Worm (Caenorhabditis elegans) whole organism, L1 larva: ENCODE results near the gene cwn-2.

Experiments used
- aha-1 ChIP-seq: fragments of 150-350 bp; optimal IDR thresholded peaks from 2 replicates; lab custom pipeline; 2014; ENCODE audit warnings: missing biosample characterization, missing genetic modification characterization
- alr-1 ChIP-seq: fragments of 200-800 bp; sonication (Bioruptor generic); optimal IDR thresholded peaks from 2 replicates; lab custom pipeline; 2018; ENCODE audit warnings: borderline replicate concordance, mild to moderate bottlenecking, missing genetic modification characterization, missing compliant biosample characterization
- blmp-1 ChIP-seq: fragments of 150-350 bp; optimal IDR thresholded peaks from 2 replicates; lab custom pipeline; 2014; ENCODE audit warnings: missing biosample characterization, missing genetic modification characterization
- ceh-63 ChIP-seq: fragments of 200-800 bp; sonication (Bioruptor generic); optimal IDR thresholded peaks from 2 replicates; lab custom pipeline; 2018; ENCODE audit warnings: mild to moderate bottlenecking, missing genetic modification characterization, missing compliant biosample characterization
- ceh-88 ChIP-seq: fragments of 200-800 bp; sonication (Bioruptor generic); IDR thresholded peaks from 2 replicates; pipeline ENCODE4 v1.3.6; 2022; ENCODE audit warnings: missing genetic modification characterization, missing compliant biosample characterization
- ces-1 ChIP-seq: fragments of 150-350 bp; optimal IDR thresholded peaks from 2 replicates; lab custom pipeline; 2014; ENCODE audit warnings: missing biosample characterization, missing genetic modification reagents, missing genetic modification characterization
- dsc-1 ChIP-seq: sonication (generic microtip); optimal IDR thresholded peaks from 2 replicates; lab custom pipeline; 2016; ENCODE audit warnings: mild to moderate bottlenecking, missing genetic modification characterization, missing compliant biosample characterization
- hlh-4 ChIP-seq: sonication (generic microtip); optimal IDR thresholded peaks from 2 replicates; lab custom pipeline; 2016; ENCODE audit warnings: mild to moderate bottlenecking, missing genetic modification characterization, missing compliant biosample characterization
- hpl-2 ChIP-seq: fragments of 150-350 bp; optimal IDR thresholded peaks from 2 replicates; lab custom pipeline; 2014; ENCODE audit warnings: missing biosample characterization, missing genetic modification reagents, missing genetic modification characterization
- isw-1 ChIP-seq: fragments of 200-800 bp; sonication (Bioruptor generic); IDR thresholded peaks from 2 replicates; pipeline ENCODE4 v1.3.6; 2022; ENCODE audit warnings: missing genetic modification characterization, missing compliant biosample characterization
- jun-1 ChIP-seq: fragments of 150-350 bp; optimal IDR thresholded peaks from 2 replicates; lab custom pipeline; 2014; ENCODE audit warnings: missing biosample characterization, missing genetic modification reagents, missing genetic modification characterization
- lin-35 ChIP-seq, 2 experiments: fragments of 150-350 bp; optimal IDR thresholded peaks; 2 replicates each; lab custom pipeline; 2014; ENCODE audit warnings: missing biosample characterization in 2 of 2, missing genetic modification characterization in 2 of 2, missing genetic modification reagents in 2 of 2
- mef-2 ChIP-seq: fragments of 150-350 bp; optimal IDR thresholded peaks from 2 replicates; lab custom pipeline; 2014; ENCODE audit warnings: missing biosample characterization, missing genetic modification characterization
- nhr-28 ChIP-seq: fragments of 150-350 bp; optimal IDR thresholded peaks from 2 replicates; lab custom pipeline; 2014; ENCODE audit warnings: missing biosample characterization, missing genetic modification characterization
- nhr-47 ChIP-seq: sonication (generic microtip); optimal IDR thresholded peaks from 2 replicates; lab custom pipeline; 2016; ENCODE audit warnings: mild to moderate bottlenecking, missing genetic modification characterization, moderate library complexity, missing compliant biosample characterization
- nhr-71 ChIP-seq: sonication (generic microtip); optimal IDR thresholded peaks from 2 replicates; lab custom pipeline; 2016; ENCODE audit warnings: mild to moderate bottlenecking, missing genetic modification characterization, moderate library complexity, missing compliant biosample characterization
- nhr-76 ChIP-seq: sonication (generic microtip); optimal IDR thresholded peaks from 2 replicates; lab custom pipeline; 2017; ENCODE audit warnings: missing biosample characterization, missing genetic modification characterization
- nhr-77 ChIP-seq: fragments of 150-350 bp; optimal IDR thresholded peaks from 2 replicates; lab custom pipeline; 2014; ENCODE audit warnings: missing biosample characterization, missing genetic modification characterization
- pag-3 ChIP-seq: sonication (generic microtip); optimal IDR thresholded peaks from 2 replicates; lab custom pipeline; 2017; ENCODE audit warnings: missing genetic modification characterization, mild to moderate bottlenecking, missing compliant biosample characterization, antibody characterized with exemption, borderline replicate concordance; ENCODE audit not compliant: insufficient read depth
- pax-3 ChIP-seq: fragments of 200-800 bp; sonication (Bioruptor generic); optimal IDR thresholded peaks from 2 replicates; lab custom pipeline; 2018; ENCODE audit warnings: mild to moderate bottlenecking, missing genetic modification characterization, moderate library complexity, missing compliant biosample characterization
- pqm-1 ChIP-seq: sonication (generic microtip); optimal IDR thresholded peaks from 3 replicates; lab custom pipeline; 2017; ENCODE audit warnings: missing biosample characterization, missing genetic modification characterization
- swsn-7 ChIP-seq: sonication (generic microtip); optimal IDR thresholded peaks from 2 replicates; lab custom pipeline; 2016; ENCODE audit warnings: missing genetic modification characterization, missing compliant biosample characterization
- tlp-1 ChIP-seq: fragments of 150-350 bp; optimal IDR thresholded peaks from 2 replicates; lab custom pipeline; 2014; ENCODE audit warnings: missing biosample characterization, missing genetic modification characterization
- unc-62 ChIP-seq: fragments of 150-350 bp; optimal IDR thresholded peaks from 2 replicates; lab custom pipeline; 2014; ENCODE audit warnings: missing biosample characterization, missing genetic modification reagents, missing genetic modification characterization
- xbp-1 ChIP-seq: sonication (generic microtip); optimal IDR thresholded peaks from 2 replicates; lab custom pipeline; 2016; ENCODE audit warnings: missing genetic modification characterization, missing compliant biosample characterization
- ztf-11 ChIP-seq, 2 experiments: sonication (generic microtip); optimal IDR thresholded peaks; 2 replicates each; lab custom pipeline; 2016 to 2017; ENCODE audit warnings: missing genetic modification characterization in 2 of 2, missing biosample characterization in 1 of 2, missing compliant biosample characterization in 1 of 2
- ztf-4 ChIP-seq: fragments of 150-350 bp; optimal IDR thresholded peaks from 2 replicates; lab custom pipeline; 2014; ENCODE audit warnings: missing biosample characterization, missing genetic modification characterization

cwn-2 gene

DNA sequence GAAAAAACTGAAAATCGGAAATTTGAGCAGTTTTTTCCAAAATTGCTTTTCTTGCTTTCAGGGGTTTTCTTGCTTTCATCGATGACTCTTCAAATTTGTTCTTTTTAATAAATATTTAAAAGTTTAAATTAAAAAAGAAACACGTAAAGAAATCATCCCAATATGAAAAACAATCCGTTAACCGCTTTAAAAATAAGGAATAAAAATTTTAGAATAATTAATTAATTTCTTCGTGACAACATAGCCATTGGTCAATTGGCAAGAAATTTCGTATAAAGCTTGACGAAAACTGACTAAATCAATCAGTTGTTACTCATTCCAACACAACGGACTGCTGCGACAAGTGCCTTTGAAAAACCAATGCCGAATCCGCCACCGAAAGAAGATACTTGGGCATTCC, 45.0 kb downstream of the cwn-2 start, which contains the start of gene nsph-3.2:
nsph-3.2 (plus strand) TSS at position 301 of the 400 bp plus-strand sequence.
- TF ChIP-seq pag-3 (tag; lab: Kevin White, UChicago) (no peak), alr-1 (no peak), dsc-1 (tag; lab: Kevin White, UChicago) (no peak), unc-62 (GFP tag; lab: Kevin White, UChicago) (no peak), hpl-2 (no peak)
- TF ChIP-seq, all 84 proteins: peak for 0

DNA sequence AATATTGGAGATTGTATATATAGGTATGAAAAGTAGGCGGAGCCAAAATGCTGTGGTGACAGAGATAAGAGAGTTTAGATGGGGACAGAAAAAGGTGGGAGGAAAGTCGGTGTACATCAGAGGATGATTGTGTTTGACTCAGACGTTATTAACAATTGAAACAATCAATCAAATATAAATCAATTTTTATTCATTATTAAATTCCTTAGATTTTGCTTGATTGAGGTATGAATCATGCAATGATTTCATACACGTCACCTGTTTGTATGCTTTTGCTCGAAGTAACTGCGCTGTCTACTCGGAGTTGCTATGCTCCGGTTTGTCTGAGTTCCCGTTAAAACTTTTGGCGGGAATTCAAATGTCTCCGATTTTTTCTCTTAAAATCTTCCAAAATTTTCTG, 47.5 kb downstream of the cwn-2 start, which contains the start of gene C04G2.10:
C04G2.10 (plus strand) TSS at position 301 of the 400 bp plus-strand sequence.
- TF ChIP-seq nhr-71 (tag; lab: Kevin White, UChicago): no peak
- no peak for TF ChIP-seq hlh-4 (tag; lab: Kevin White, UChicago)
- TF ChIP-seq lin-35 (GFP tag; optimal IDR thresholded peaks at IDR 0.05; lab: Kevin White, UChicago): no peak
- TF ChIP-seq nhr-76: no peak
- no peak for TF ChIP-seq pax-3 (tag; lab: Kevin White, UChicago)
- no peak for TF ChIP-seq ces-1 (GFP tag; lab: Kevin White, UChicago)
- no peak for TF ChIP-seq blmp-1 (tag; lab: Kevin White, UChicago)
- no peak for TF ChIP-seq swsn-7
- TF ChIP-seq ceh-63 (GFP tag; lab: Kevin White, UChicago): no peak
- TF ChIP-seq aha-1 (tag; lab: Kevin White, UChicago): no peak
- no peak for TF ChIP-seq nhr-47
- no peak for TF ChIP-seq mef-2 (tag; lab: Kevin White, UChicago)
- TF ChIP-seq nhr-77 (tag; lab: Kevin White, UChicago): no peak
- TF ChIP-seq ztf-4 (tag; lab: Kevin White, UChicago): no peak
- no peak for TF ChIP-seq pqm-1 (tag; lab: Kevin White, UChicago)
- no peak for TF ChIP-seq isw-1
- no peak for TF ChIP-seq ceh-88 (GFP tag; lab: Robert Waterston, UW)

DNA sequence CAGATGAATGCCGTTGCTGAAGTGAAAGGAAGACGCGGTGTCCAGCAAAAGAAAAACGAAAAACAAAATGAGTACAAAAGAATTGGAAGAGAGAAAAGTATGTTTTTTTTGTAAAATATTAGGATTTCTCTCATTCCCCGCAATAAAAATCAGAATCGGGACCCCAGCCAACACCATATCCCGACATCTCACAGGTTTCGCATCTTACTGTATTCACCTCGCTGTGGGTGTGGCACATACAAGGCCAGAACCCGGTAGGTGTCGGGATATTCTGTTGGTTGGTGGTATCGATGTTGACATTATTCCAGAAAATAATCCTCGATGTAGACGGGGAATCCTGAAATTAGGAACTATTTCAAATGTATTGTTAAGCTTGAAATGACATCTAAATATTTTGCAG, 49.1 kb downstream of the cwn-2 start:
- TF ChIP-seq xbp-1 (tag; lab: Kevin White, UChicago): no peak
- TF ChIP-seq jun-1 (tag; lab: Kevin White, UChicago): no peak
- no peak for TF ChIP-seq ztf-11 (tag; optimal IDR thresholded peaks at IDR 0.05; lab: Kevin White, UChicago)
- TF ChIP-seq tlp-1 (tag; lab: Kevin White, UChicago): no peak
- TF ChIP-seq unc-62 (GFP tag; lab: Kevin White, UChicago): no peak
- no peak for TF ChIP-seq blmp-1 (tag; lab: Kevin White, UChicago)
- no peak for TF ChIP-seq swsn-7
- TF ChIP-seq nhr-71 (tag; lab: Kevin White, UChicago): no peak
- no peak for TF ChIP-seq mef-2 (tag; lab: Kevin White, UChicago)
- no peak for TF ChIP-seq nhr-28 (tag; lab: Kevin White, UChicago)
